Worm (Caenorhabditis elegans) whole organism, L4 larva: ENCODE data around the gene nspc-17.

Experiments
- F10B5.3 ChIP-seq: sonication (generic microtip); optimal IDR thresholded peaks from 2 replicates; lab custom pipeline; 2016; ENCODE audit warnings: mild to moderate bottlenecking, missing genetic modification characterization, missing compliant biosample characterization
- F26F4.8 ChIP-seq: fragments of 200-800 bp; sonication (Bioruptor generic); conservative IDR thresholded peaks from 2 replicates; pipeline ENCODE4 v1.3.6; 2022; ENCODE audit warnings: missing genetic modification characterization, missing compliant biosample characterization
- F37D6.2 ChIP-seq: sonication (generic microtip); optimal IDR thresholded peaks from 2 replicates; lab custom pipeline; 2016; ENCODE audit warnings: mild to moderate bottlenecking, missing genetic modification characterization, missing compliant biosample characterization
- F44E2.7 ChIP-seq: fragments of 200-800 bp; sonication (Bioruptor generic); IDR thresholded peaks from 2 replicates; pipeline ENCODE4 v2.1.2; 2022; ENCODE audit warnings: missing genetic modification characterization, missing compliant biosample characterization
- F49E8.2 ChIP-seq: sonication (generic microtip); optimal IDR thresholded peaks from 2 replicates; lab custom pipeline; 2016; ENCODE audit warnings: missing compliant biosample characterization, mild to moderate bottlenecking, missing genetic modification characterization, borderline replicate concordance
- T20F7.1 ChIP-seq: fragments of 200-800 bp; sonication (Bioruptor generic); optimal IDR thresholded peaks from 2 replicates; lab custom pipeline; 2018; ENCODE audit warnings: mild to moderate bottlenecking, missing genetic modification characterization, missing compliant biosample characterization
- T26A8.4 ChIP-seq: fragments of 200-800 bp; sonication (Bioruptor generic); IDR thresholded peaks from 2 replicates; pipeline ENCODE4 v1.3.6; 2022; ENCODE audit warnings: missing genetic modification characterization, missing compliant biosample characterization
- Y48G9A.11 ChIP-seq: fragments of 200-800 bp; sonication (Bioruptor generic); IDR thresholded peaks from 2 replicates; pipeline ENCODE4 v1.3.6; 2022; ENCODE audit warnings: missing genetic modification reagents, missing genetic modification characterization, missing compliant biosample characterization
- Y5F2A.4 ChIP-seq: fragments of 200-800 bp; sonication (Bioruptor generic); optimal IDR thresholded peaks from 2 replicates; lab custom pipeline; 2018; ENCODE audit warnings: mild to moderate bottlenecking, missing genetic modification characterization, missing compliant biosample characterization
- Y75B8A.6 ChIP-seq: fragments of 200-800 bp; sonication (Bioruptor generic); IDR thresholded peaks from 2 replicates; pipeline ENCODE4 v1.3.6; 2022; ENCODE audit warnings: missing genetic modification reagents, missing genetic modification characterization, missing compliant biosample characterization
- ceh-32 ChIP-seq: sonication (generic microtip); optimal IDR thresholded peaks from 2 replicates; lab custom pipeline; 2016; ENCODE audit warnings: mild to moderate bottlenecking, missing genetic modification characterization, missing compliant biosample characterization; ENCODE audit not compliant: poor library complexity
- ces-1 ChIP-seq: fragments of 150-350 bp; sonication (generic microtip); optimal IDR thresholded peaks from 4 replicates; lab custom pipeline; 2014; ENCODE audit warnings: missing biosample characterization, missing genetic modification reagents, missing genetic modification characterization
- ctbp-1 ChIP-seq: fragments of 200-800 bp; sonication (Bioruptor generic); IDR thresholded peaks from 2 replicates; pipeline ENCODE4 v1.3.6; 2022; ENCODE audit warnings: missing genetic modification reagents, missing genetic modification characterization, missing compliant biosample characterization
- daf-16 ChIP-seq, 3 experiments: sonication (generic microtip); optimal IDR thresholded peaks; 2 replicates each; lab custom pipeline; 2016 to 2017; ENCODE audit warnings: missing genetic modification characterization in 3 of 3, missing genetic modification reagents in 3 of 3, mild to moderate bottlenecking in 2 of 3, missing compliant biosample characterization in 2 of 3, missing biosample characterization in 1 of 3, moderate library complexity in 1 of 3
- dmd-6 ChIP-seq: fragments of 200-800 bp; sonication (Bioruptor generic); IDR thresholded peaks from 2 replicates; pipeline ENCODE4 v1.3.6; 2022; ENCODE audit warnings: missing genetic modification reagents, missing genetic modification characterization, missing compliant biosample characterization
- dmd-8 ChIP-seq: fragments of 200-800 bp; sonication (Bioruptor generic); IDR thresholded peaks from 2 replicates; pipeline ENCODE4 v1.3.6; 2022; ENCODE audit warnings: missing genetic modification characterization, missing compliant biosample characterization
- dpl-1 ChIP-seq: fragments of 150-350 bp; optimal IDR thresholded peaks from 2 replicates; lab custom pipeline; 2014; ENCODE audit warnings: missing biosample characterization, missing genetic modification reagents, missing genetic modification characterization
- dve-1 ChIP-seq: sonication (generic microtip); optimal IDR thresholded peaks from 2 replicates; lab custom pipeline; 2017; ENCODE audit warnings: antibody characterized with exemption, mild to moderate bottlenecking, missing genetic modification characterization, missing compliant biosample characterization; ENCODE audit not compliant: insufficient read depth
- egl-27 ChIP-seq: sonication (generic microtip); optimal IDR thresholded peaks from 3 replicates; lab custom pipeline; 2017; ENCODE audit warnings: missing biosample characterization, missing genetic modification reagents, missing genetic modification characterization
- egl-43 ChIP-seq: fragments of 200-800 bp; sonication (Bioruptor generic); IDR thresholded peaks from 2 replicates; pipeline ENCODE4 v1.3.6; 2022; ENCODE audit warnings: missing genetic modification reagents, missing genetic modification characterization, missing compliant biosample characterization
- fkh-10 ChIP-seq: fragments of 150-350 bp; optimal IDR thresholded peaks from 2 replicates; lab custom pipeline; 2014; ENCODE audit warnings: missing biosample characterization, missing genetic modification reagents, missing genetic modification characterization
- fos-1 ChIP-seq: fragments of 150-350 bp; optimal IDR thresholded peaks from 2 replicates; lab custom pipeline; 2014; ENCODE audit warnings: missing biosample characterization, missing genetic modification characterization
- hlh-11 ChIP-seq: fragments of 200-800 bp; sonication (Bioruptor generic); optimal IDR thresholded peaks from 2 replicates; lab custom pipeline; 2018; ENCODE audit warnings: mild to moderate bottlenecking, missing genetic modification characterization, missing compliant biosample characterization
- lin-1 ChIP-seq: fragments of 200-800 bp; sonication (Bioruptor generic); IDR thresholded peaks from 2 replicates; pipeline ENCODE4 v1.3.6; 2022; ENCODE audit warnings: missing genetic modification reagents, missing genetic modification characterization, missing compliant biosample characterization
- lin-39 ChIP-seq: fragments of 150-350 bp; optimal IDR thresholded peaks from 2 replicates; lab custom pipeline; 2014; ENCODE audit warnings: missing biosample characterization, missing genetic modification reagents, missing genetic modification characterization
- lsy-2 ChIP-seq, 2 experiments: fragments of 150-350 bp in 1 of 2; sonication (generic microtip) in 1 of 2; optimal IDR thresholded peaks; 2 replicates each; lab custom pipeline; 2014 to 2017; ENCODE audit warnings: missing biosample characterization in 2 of 2, missing genetic modification characterization in 2 of 2
- madf-5 ChIP-seq, 2 experiments: fragments of 200-800 bp; sonication (Bioruptor generic); IDR thresholded peaks; 2 replicates each; pipeline ENCODE4 v1.3.6; 2022; ENCODE audit warnings: missing compliant biosample characterization in 2 of 2, missing genetic modification characterization in 2 of 2
- mep-1 ChIP-seq: fragments of 150-350 bp; sonication (generic microtip); optimal IDR thresholded peaks from 3 replicates; lab custom pipeline; 2014; ENCODE audit warnings: missing biosample characterization, missing genetic modification characterization
- mxl-2 ChIP-seq: fragments of 200-800 bp; sonication (Bioruptor generic); conservative IDR thresholded peaks from 2 replicates; pipeline ENCODE4 v1.3.6; 2022; ENCODE audit warnings: missing genetic modification reagents, missing genetic modification characterization, missing compliant biosample characterization
- mxl-3 ChIP-seq: fragments of 200-800 bp; sonication (Bioruptor generic); optimal IDR thresholded peaks from 2 replicates; lab custom pipeline; 2018; ENCODE audit warnings: mild to moderate bottlenecking, missing genetic modification characterization, missing compliant biosample characterization
- nhr-28 ChIP-seq: fragments of 150-350 bp; optimal IDR thresholded peaks from 2 replicates; lab custom pipeline; 2014; ENCODE audit warnings: missing biosample characterization, missing genetic modification characterization
- nhr-6 ChIP-seq: fragments of 150-350 bp; optimal IDR thresholded peaks from 2 replicates; lab custom pipeline; 2014; ENCODE audit warnings: missing biosample characterization, missing genetic modification characterization
- nhr-76 ChIP-seq: fragments of 150-350 bp; optimal IDR thresholded peaks from 2 replicates; lab custom pipeline; 2014; ENCODE audit warnings: missing biosample characterization, missing genetic modification characterization
- php-3 ChIP-seq: fragments of 200-800 bp; sonication (Bioruptor generic); IDR thresholded peaks from 2 replicates; pipeline ENCODE4 v1.3.6; 2022; ENCODE audit warnings: missing genetic modification reagents, missing genetic modification characterization, missing compliant biosample characterization
- pqm-1 ChIP-seq: sonication (generic microtip); optimal IDR thresholded peaks from 2 replicates; lab custom pipeline; 2017; ENCODE audit warnings: missing biosample characterization, missing genetic modification characterization
- sdz-12 ChIP-seq: fragments of 200-800 bp; sonication (Bioruptor generic); optimal IDR thresholded peaks from 2 replicates; lab custom pipeline; 2018; ENCODE audit warnings: mild to moderate bottlenecking, missing genetic modification characterization, missing compliant biosample characterization
- tra-1 ChIP-seq: fragments of 200-800 bp; sonication (Bioruptor generic); IDR thresholded peaks from 2 replicates; pipeline ENCODE4 v1.3.6; 2022; ENCODE audit warnings: missing genetic modification reagents, missing genetic modification characterization, missing compliant biosample characterization
- unc-130 ChIP-seq: sonication (generic microtip); optimal IDR thresholded peaks from 2 replicates; lab custom pipeline; 2016; ENCODE audit warnings: missing genetic modification reagents, missing genetic modification characterization, missing compliant biosample characterization
- vab-7 ChIP-seq: fragments of 200-800 bp; sonication (Bioruptor generic); IDR thresholded peaks from 2 replicates; pipeline ENCODE4 v1.3.6; 2022; ENCODE audit warnings: missing genetic modification reagents, missing genetic modification characterization, missing compliant biosample characterization
- zag-1 ChIP-seq: fragments of 150-350 bp; optimal IDR thresholded peaks from 2 replicates; lab custom pipeline; 2014; ENCODE audit warnings: missing biosample characterization, missing genetic modification characterization
- zfp-2 ChIP-seq: sonication (generic microtip); optimal IDR thresholded peaks from 2 replicates; lab custom pipeline; 2016; ENCODE audit warnings: mild to moderate bottlenecking, missing genetic modification characterization, missing compliant biosample characterization
- ztf-7 ChIP-seq: fragments of 150-350 bp; optimal IDR thresholded peaks from 2 replicates; lab custom pipeline; 2014; ENCODE audit warnings: missing biosample characterization, missing genetic modification characterization

nspc-17 gene

ce11 chrX:14505578-14506353, 19.2 kb downstream of the nspc-17 start (continued):
- TF ChIP-seq nhr-76 (no peak), php-3 (GFP tag; lab: Robert Waterston, UW) (peak; percentile 41; the same call in 1 of the 2 replicates), nhr-6 (no peak), egl-43 (GFP tag; lab: Robert Waterston, UW) (peak; percentile 51; the same call in 1 of the 2 replicates), ztf-7 (no peak), F37D6.2 (tag; lab: Kevin White, UChicago) (no peak), F26F4.8 (GFP tag; lab: Robert Waterston, UW) (no peak), dpl-1 (GFP tag; lab: Kevin White, UChicago) (no peak), egl-27 (tag; lab: Kevin White, UChicago) (no peak), F10B5.3 (tag; lab: Kevin White, UChicago) (no peak), vab-7 (GFP tag; lab: Robert Waterston, UW) (no peak), F49E8.2 (tag; lab: Kevin White, UChicago) (no peak), fos-1 (no peak), sdz-12 (no peak), zfp-2 (tag; lab: Kevin White, UChicago) (no peak), Y5F2A.4 (GFP tag; lab: Kevin White, UChicago) (no peak), pqm-1 (peak; percentile 41), mep-1 (tag; lab: Kevin White, UChicago) (peak; percentile 55)

ce11 chrX:14504551-14504902, 20.5 kb downstream of the nspc-17 start:
- TF ChIP-seq zfp-2 (tag; lab: Kevin White, UChicago) (no peak), ztf-7 (no peak), T26A8.4 (GFP tag; lab: Robert Waterston, UW) (no peak), ctbp-1 (GFP tag; lab: Robert Waterston, UW) (no peak), ces-1 (GFP tag; lab: Kevin White, UChicago) (no peak), hlh-11 (tag; lab: Kevin White, UChicago) (peak; percentile 41), dmd-8 (GFP tag; lab: Robert Waterston, UW) (0 out of 2 replicates have a peak, but pooled peaks have one; percentile 22), F44E2.7 (GFP tag; lab: Robert Waterston, UW) (0 out of 2 replicates have a peak, but pooled peaks have one; percentile 0), F10B5.3 (tag; lab: Kevin White, UChicago) (peak; percentile 7), tra-1 (0 out of 2 replicates have a peak, but pooled peaks have one; percentile 12), lin-1 (GFP tag; lab: Robert Waterston, UW) (0 out of 2 replicates have a peak, but pooled peaks have one; percentile 20), egl-27 (tag; lab: Kevin White, UChicago) (no peak), nhr-28 (peak; percentile 83), T20F7.1 (GFP tag; lab: Kevin White, UChicago) (no peak), dmd-6 (GFP tag; lab: Robert Waterston, UW) (peak; percentile 35), zag-1 (no peak), unc-130 (GFP tag; lab: Kevin White, UChicago) (no peak), mxl-3 (GFP tag; lab: Kevin White, UChicago) (peak; percentile 47), ceh-32 (no peak), Y75B8A.6 (GFP tag; lab: Robert Waterston, UW) (no peak), Y48G9A.11 (no peak), lin-39 (tag; lab: Kevin White, UChicago) (no peak), dve-1 (tag; lab: Kevin White, UChicago) (peak; percentile 54), php-3 (GFP tag; lab: Robert Waterston, UW) (peak; percentile 41; the same call in 1 of the 2 replicates), daf-16 (GFP tag; optimal IDR thresholded peaks at IDR 0.05; lab: Kevin White, UChicago) (no peak), daf-16 (tag; optimal IDR thresholded peaks at IDR 0.05; lab: Kevin White, UChicago) (peak; percentile 36), lsy-2 (tag; optimal IDR thresholded peaks at IDR 0.05; lab: Kevin White, UChicago) (no peak), fkh-10 (GFP tag; lab: Kevin White, UChicago) (no peak), mxl-2 (GFP tag; lab: Robert Waterston, UW) (no peak), madf-5 (GFP tag; IDR thresholded peaks at IDR 0.05; lab: Robert Waterston, UW) (no peak), pqm-1 (peak; percentile 72)
